Fruit fly (Drosophila melanogaster) whole organism, adult: Measurements from ENCODE around the gene CG6051.

Experiments used
- CG11617 ChIP-seq: fragments of 200-800 bp; sonication (Bioruptor generic); optimal IDR thresholded peaks from 2 replicates; lab custom pipeline; 2017; ENCODE audit warnings: mild to moderate bottlenecking, missing biosample characterization, missing genetic modification reagents, missing genetic modification characterization
- CG12768 ChIP-seq: fragments of 200-800 bp; sonication (Bioruptor generic); optimal IDR thresholded peaks from 2 replicates; lab custom pipeline; 2017; ENCODE audit warnings: missing biosample characterization, missing genetic modification characterization, mild to moderate bottlenecking, moderate library complexity, missing genetic modification reagents
- CG14711 ChIP-seq: fragments of 200-800 bp; sonication (Bioruptor generic); optimal IDR thresholded peaks from 2 replicates; lab custom pipeline; 2018; ENCODE audit warnings: missing biosample characterization, mild to moderate bottlenecking, missing genetic modification characterization, moderate library complexity
- CG1620 ChIP-seq: fragments of 200-800 bp; sonication (Bioruptor generic); optimal IDR thresholded peaks from 2 replicates; lab custom pipeline; 2016; ENCODE audit warnings: missing biosample characterization, missing genetic modification characterization
- CG33017 ChIP-seq: fragments of 200-800 bp; sonication (Bioruptor generic); optimal IDR thresholded peaks from 2 replicates; lab custom pipeline; 2018; ENCODE audit warnings: missing biosample characterization, mild to moderate bottlenecking, missing genetic modification characterization, moderate library complexity
- CG5204 ChIP-seq: fragments of 200-800 bp; sonication (Bioruptor generic); optimal IDR thresholded peaks from 2 replicates; lab custom pipeline; 2016; ENCODE audit warnings: missing biosample characterization, missing genetic modification characterization
- CG7045 ChIP-seq: fragments of 200-800 bp; sonication (Bioruptor generic); optimal IDR thresholded peaks from 2 replicates; lab custom pipeline; 2017; ENCODE audit warnings: missing biosample characterization, mild to moderate bottlenecking, missing genetic modification characterization
- CG7101 ChIP-seq: fragments of 200-800 bp; sonication (Bioruptor generic); optimal IDR thresholded peaks from 2 replicates; lab custom pipeline; 2018; ENCODE audit warnings: missing biosample characterization, mild to moderate bottlenecking, missing genetic modification characterization, moderate library complexity
- Clk ChIP-seq: fragments of 200-800 bp; sonication (Bioruptor generic); optimal IDR thresholded peaks from 2 replicates; lab custom pipeline; 2017; ENCODE audit warnings: missing biosample characterization, missing genetic modification characterization
- Crg-1 ChIP-seq: fragments of 200-800 bp; sonication (Bioruptor generic); optimal IDR thresholded peaks from 2 replicates; lab custom pipeline; 2016; ENCODE audit warnings: missing biosample characterization, missing genetic modification characterization
- Hr96 ChIP-seq: fragments of 200-800 bp; sonication (Bioruptor generic); optimal IDR thresholded peaks from 2 replicates; lab custom pipeline; 2016; ENCODE audit warnings: missing biosample characterization, missing genetic modification characterization
- Mnt ChIP-seq: fragments of 200-800 bp; sonication (Bioruptor generic); optimal IDR thresholded peaks from 2 replicates; lab custom pipeline; 2016; ENCODE audit warnings: missing biosample characterization, mild to moderate bottlenecking, missing genetic modification characterization
- bab1 ChIP-seq: fragments of 200-800 bp; sonication (Bioruptor generic); optimal IDR thresholded peaks from 3 replicates; lab custom pipeline; 2019; ENCODE audit warnings: missing biosample characterization, mild to moderate bottlenecking, missing genetic modification characterization, moderate library complexity
- cic ChIP-seq: fragments of 200-800 bp; sonication (Bioruptor generic); optimal IDR thresholded peaks from 2 replicates; lab custom pipeline; 2017; ENCODE audit warnings: missing biosample characterization, mild to moderate bottlenecking, missing genetic modification characterization, moderate library complexity
- cnc ChIP-seq, 2 experiments: fragments of >200 bp; optimal IDR thresholded peaks; 2 replicates each; lab custom pipeline; 2017
- kay ChIP-seq: fragments of 200-800 bp; sonication (Bioruptor generic); peaks from one replicate; lab custom pipeline; 2016; ENCODE audit warnings: missing biosample characterization, missing genetic modification characterization, borderline replicate concordance
- ovo ChIP-seq: fragments of 200-800 bp; sonication (Bioruptor generic); optimal IDR thresholded peaks from 2 replicates; lab custom pipeline; 2016; ENCODE audit warnings: missing biosample characterization, missing genetic modification characterization
- pad ChIP-seq: fragments of 200-800 bp; sonication (Bioruptor generic); optimal IDR thresholded peaks from 3 replicates; lab custom pipeline; 2017; ENCODE audit warnings: missing biosample characterization, missing genetic modification characterization, mild to moderate bottlenecking, moderate library complexity, missing genetic modification reagents
- tj ChIP-seq: fragments of 200-800 bp; sonication (Bioruptor generic); optimal IDR thresholded peaks from 3 replicates; lab custom pipeline; 2017; ENCODE audit warnings: missing biosample characterization, mild to moderate bottlenecking, missing genetic modification characterization, moderate library complexity
- toe ChIP-seq: fragments of 200-800 bp; sonication (Bioruptor generic); optimal IDR thresholded peaks from 2 replicates; lab custom pipeline; 2016; ENCODE audit warnings: missing biosample characterization, missing genetic modification characterization

The CG6051 gene

dm6 chr3R:27150685-27151515 is at the start of gene CG6051:
CG6051 (minus strand) TSS chr3R:27151069.
- TF ChIP-seq CG11617 = peak; percentile 26
- peak; percentile 76 for TF ChIP-seq Mnt (GFP tag; lab: Kevin White, UChicago)
- TF ChIP-seq CG1620 (GFP tag; lab: Kevin White, UChicago) = peak; percentile 39
- peak; percentile 1 for TF ChIP-seq CG33017 (tag; lab: Kevin White, UChicago)
- peak; percentile 0 for TF ChIP-seq CG12768 (GFP tag; lab: Kevin White, UChicago)
- no peak for TF ChIP-seq cic (GFP tag; lab: Kevin White, UChicago)
- TF ChIP-seq Clk (GFP tag; lab: Kevin White, UChicago) = peak; percentile 26
- peak; percentile 62 for TF ChIP-seq bab1 (GFP tag; lab: Kevin White, UChicago)
- no peak for TF ChIP-seq ovo (GFP tag; lab: Kevin White, UChicago)
- TF ChIP-seq Hr96 (GFP tag; lab: Kevin White, UChicago) = peak; percentile 39
- TF ChIP-seq CG14711 = no peak
- TF ChIP-seq CG7045 (GFP tag; lab: Kevin White, UChicago) = peak; percentile 17
- TF ChIP-seq tj = peak; percentile 43
- no peak for TF ChIP-seq CG5204 (GFP tag; lab: Kevin White, UChicago)
- peak; percentile 51 for TF ChIP-seq toe (GFP tag; lab: Kevin White, UChicago)

dm6 chr3R:27198883-27199780 is 48.3 kb upstream of the CG6051 start:
- no peak for TF ChIP-seq kay (GFP tag; lab: Kevin White, UChicago)
- no peak for TF ChIP-seq cnc (optimal IDR thresholded peaks at IDR 0.05; lab: Kevin White, UChicago)
- TF ChIP-seq pad = no peak
- no peak for TF ChIP-seq Clk (GFP tag; lab: Kevin White, UChicago)
- no peak for TF ChIP-seq CG7045 (GFP tag; lab: Kevin White, UChicago)
- no peak for TF ChIP-seq CG11617
- no peak for TF ChIP-seq cic (GFP tag; lab: Kevin White, UChicago)
- no peak for TF ChIP-seq tj

dm6 chr3R:27197581-27197980 is 46.7 kb upstream of the CG6051 start:
- TF ChIP-seq CG5204 (GFP tag; lab: Kevin White, UChicago) = no peak
- no peak for TF ChIP-seq Crg-1 (GFP tag; lab: Kevin White, UChicago)
- TF ChIP-seq tj = no peak
- TF ChIP-seq ovo (GFP tag; lab: Kevin White, UChicago) = no peak
- no peak for TF ChIP-seq cnc (optimal IDR thresholded peaks at IDR 0.05; lab: Kevin White, UChicago)
- TF ChIP-seq CG7101 (tag; lab: Kevin White, UChicago) = no peak
- TF ChIP-seq Clk (GFP tag; lab: Kevin White, UChicago) = no peak
- TF ChIP-seq cic (GFP tag; lab: Kevin White, UChicago) = no peak
- no peak for TF ChIP-seq kay (GFP tag; lab: Kevin White, UChicago)
- TF ChIP-seq CG33017 (tag; lab: Kevin White, UChicago) = no peak
- no peak for TF ChIP-seq CG14711
- TF ChIP-seq Mnt (GFP tag; lab: Kevin White, UChicago) = no peak
- TF ChIP-seq bab1 (GFP tag; lab: Kevin White, UChicago) = no peak
- TF ChIP-seq CG7045 (GFP tag; lab: Kevin White, UChicago) = no peak
- TF ChIP-seq Hr96 (GFP tag; lab: Kevin White, UChicago) = no peak
- TF ChIP-seq CG1620 (GFP tag; lab: Kevin White, UChicago) = no peak
- no peak for TF ChIP-seq toe (GFP tag; lab: Kevin White, UChicago)

dm6 chr3R:27196866-27197265 is 46.0 kb upstream of the CG6051 start:
- TF ChIP-seq CG7045 (GFP tag; lab: Kevin White, UChicago) = no peak
- TF ChIP-seq kay (GFP tag; lab: Kevin White, UChicago) = no peak
- no peak for TF ChIP-seq CG14711
- no peak for TF ChIP-seq CG12768 (GFP tag; lab: Kevin White, UChicago)
- no peak for TF ChIP-seq Crg-1 (GFP tag; lab: Kevin White, UChicago)
- no peak for TF ChIP-seq Mnt (GFP tag; lab: Kevin White, UChicago)
- TF ChIP-seq cnc (optimal IDR thresholded peaks at IDR 0.05; lab: Kevin White, UChicago) = no peak
- no peak for TF ChIP-seq toe (GFP tag; lab: Kevin White, UChicago)
- no peak for TF ChIP-seq cic (GFP tag; lab: Kevin White, UChicago)
- TF ChIP-seq CG7101 (tag; lab: Kevin White, UChicago) = no peak
- no peak for TF ChIP-seq CG5204 (GFP tag; lab: Kevin White, UChicago)
- no peak for TF ChIP-seq bab1 (GFP tag; lab: Kevin White, UChicago)
- no peak for TF ChIP-seq Hr96 (GFP tag; lab: Kevin White, UChicago)
- no peak for TF ChIP-seq pad
- no peak for TF ChIP-seq CG11617
- TF ChIP-seq CG33017 (tag; lab: Kevin White, UChicago) = no peak
- no peak for TF ChIP-seq ovo (GFP tag; lab: Kevin White, UChicago)
- TF ChIP-seq tj = no peak
- TF ChIP-seq CG1620 (GFP tag; lab: Kevin White, UChicago) = no peak
- TF ChIP-seq Clk (GFP tag; lab: Kevin White, UChicago) = no peak

dm6 chr3R:27194106-27194505 is 43.2 kb upstream of the CG6051 start, which contains the start of gene Ser:
Ser (minus strand) TSS chr3R:27194267.
- TF ChIP-seq CG1620 (GFP tag; lab: Kevin White, UChicago) (no peak), cnc (optimal IDR thresholded peaks at IDR 0.05; lab: Kevin White, UChicago) (no peak), pad (no peak), bab1 (GFP tag; lab: Kevin White, UChicago) (no peak), CG12768 (GFP tag; lab: Kevin White, UChicago) (no peak), CG7101 (tag; lab: Kevin White, UChicago) (no peak), cic (GFP tag; lab: Kevin White, UChicago) (no peak), CG5204 (GFP tag; lab: Kevin White, UChicago) (no peak), Hr96 (GFP tag; lab: Kevin White, UChicago) (no peak), ovo (GFP tag; lab: Kevin White, UChicago) (no peak), tj (no peak), CG14711 (no peak), Mnt (GFP tag; lab: Kevin White, UChicago) (no peak), CG33017 (tag; lab: Kevin White, UChicago) (no peak)
